Worm (Caenorhabditis elegans) whole organism, L4 larva: ENCODE measurements around the gene srt-29.

Source experiments
- D1046.2 ChIP-seq: fragments of 200-800 bp; sonication (Bioruptor generic); IDR thresholded peaks from 2 replicates; pipeline ENCODE4 v1.3.6; 2022; ENCODE audit warnings: missing genetic modification characterization, missing compliant biosample characterization
- F10B5.3 ChIP-seq: sonication (generic microtip); optimal IDR thresholded peaks from 2 replicates; lab custom pipeline; 2016; ENCODE audit warnings: mild to moderate bottlenecking, missing genetic modification characterization, missing compliant biosample characterization
- F26F4.8 ChIP-seq: fragments of 200-800 bp; sonication (Bioruptor generic); conservative IDR thresholded peaks from 2 replicates; pipeline ENCODE4 v1.3.6; 2022; ENCODE audit warnings: missing genetic modification characterization, missing compliant biosample characterization
- F37D6.2 ChIP-seq: sonication (generic microtip); optimal IDR thresholded peaks from 2 replicates; lab custom pipeline; 2016; ENCODE audit warnings: mild to moderate bottlenecking, missing genetic modification characterization, missing compliant biosample characterization
- F44E2.7 ChIP-seq: fragments of 200-800 bp; sonication (Bioruptor generic); IDR thresholded peaks from 2 replicates; pipeline ENCODE4 v2.1.2; 2022; ENCODE audit warnings: missing genetic modification characterization, missing compliant biosample characterization
- T20F7.1 ChIP-seq: fragments of 200-800 bp; sonication (Bioruptor generic); optimal IDR thresholded peaks from 2 replicates; lab custom pipeline; 2018; ENCODE audit warnings: mild to moderate bottlenecking, missing genetic modification characterization, missing compliant biosample characterization
- Y5F2A.4 ChIP-seq: fragments of 200-800 bp; sonication (Bioruptor generic); optimal IDR thresholded peaks from 2 replicates; lab custom pipeline; 2018; ENCODE audit warnings: mild to moderate bottlenecking, missing genetic modification characterization, missing compliant biosample characterization
- ZK337.2 ChIP-seq: fragments of 200-800 bp; sonication (Bioruptor generic); IDR thresholded peaks from 2 replicates; pipeline ENCODE4 v1.3.6; 2022; ENCODE audit warnings: missing genetic modification reagents, missing genetic modification characterization, missing compliant biosample characterization
- ZK546.5 ChIP-seq, 2 experiments: sonication (generic microtip); optimal IDR thresholded peaks; 2 replicates each; lab custom pipeline; 2017; ENCODE audit warnings: missing biosample characterization in 2 of 2, missing genetic modification characterization in 2 of 2
- aha-1 ChIP-seq: fragments of 150-350 bp; peaks from one replicate; lab custom pipeline; 2014; ENCODE audit warnings: missing biosample characterization, missing genetic modification characterization
- arid-1 ChIP-seq: fragments of 200-800 bp; sonication (Bioruptor generic); conservative IDR thresholded peaks from 2 replicates; pipeline ENCODE4 v1.3.6; 2022; ENCODE audit warnings: missing genetic modification reagents, missing genetic modification characterization, missing compliant biosample characterization
- ceh-28 ChIP-seq: fragments of 150-350 bp; optimal IDR thresholded peaks from 2 replicates; lab custom pipeline; 2014; ENCODE audit warnings: missing biosample characterization, missing genetic modification reagents, missing genetic modification characterization
- ceh-44 ChIP-seq: fragments of 200-800 bp; sonication (Bioruptor generic); IDR thresholded peaks from 2 replicates; pipeline ENCODE4 v1.3.6; 2022; ENCODE audit warnings: missing genetic modification reagents, missing genetic modification characterization, missing compliant biosample characterization
- ceh-62 ChIP-seq: sonication (generic microtip); optimal IDR thresholded peaks from 2 replicates; lab custom pipeline; 2017; ENCODE audit warnings: missing biosample characterization, missing genetic modification characterization
- ctbp-1 ChIP-seq: fragments of 200-800 bp; sonication (Bioruptor generic); IDR thresholded peaks from 2 replicates; pipeline ENCODE4 v1.3.6; 2022; ENCODE audit warnings: missing genetic modification reagents, missing genetic modification characterization, missing compliant biosample characterization
- daf-8 ChIP-seq: fragments of 200-800 bp; sonication (Bioruptor generic); IDR thresholded peaks from 2 replicates; pipeline ENCODE4 v1.3.6; 2022; ENCODE audit warnings: missing genetic modification characterization, missing compliant biosample characterization
- dmd-6 ChIP-seq: fragments of 200-800 bp; sonication (Bioruptor generic); IDR thresholded peaks from 2 replicates; pipeline ENCODE4 v1.3.6; 2022; ENCODE audit warnings: missing genetic modification reagents, missing genetic modification characterization, missing compliant biosample characterization
- dmd-8 ChIP-seq: fragments of 200-800 bp; sonication (Bioruptor generic); IDR thresholded peaks from 2 replicates; pipeline ENCODE4 v1.3.6; 2022; ENCODE audit warnings: missing genetic modification characterization, missing compliant biosample characterization
- dpl-1 ChIP-seq: fragments of 150-350 bp; optimal IDR thresholded peaks from 2 replicates; lab custom pipeline; 2014; ENCODE audit warnings: missing biosample characterization, missing genetic modification reagents, missing genetic modification characterization
- dve-1 ChIP-seq: sonication (generic microtip); optimal IDR thresholded peaks from 2 replicates; lab custom pipeline; 2017; ENCODE audit warnings: antibody characterized with exemption, mild to moderate bottlenecking, missing genetic modification characterization, missing compliant biosample characterization; ENCODE audit not compliant: insufficient read depth
- egl-27 ChIP-seq: sonication (generic microtip); optimal IDR thresholded peaks from 3 replicates; lab custom pipeline; 2017; ENCODE audit warnings: missing biosample characterization, missing genetic modification reagents, missing genetic modification characterization
- fkh-10 ChIP-seq: fragments of 150-350 bp; optimal IDR thresholded peaks from 2 replicates; lab custom pipeline; 2014; ENCODE audit warnings: missing biosample characterization, missing genetic modification reagents, missing genetic modification characterization
- gei-8 ChIP-seq: fragments of 200-800 bp; sonication (Bioruptor generic); optimal IDR thresholded peaks from 2 replicates; lab custom pipeline; 2018; ENCODE audit warnings: mild to moderate bottlenecking, missing genetic modification characterization, missing compliant biosample characterization
- hif-1 ChIP-seq, 2 experiments: sonication (generic microtip); optimal IDR thresholded peaks; 2 replicates each; lab custom pipeline; 2016 to 2017; ENCODE audit warnings: missing compliant biosample characterization in 2 of 2, missing genetic modification characterization in 2 of 2, missing genetic modification reagents in 2 of 2, missing genotype in 2 of 2, mild to moderate bottlenecking in 1 of 2
- hlh-11 ChIP-seq: fragments of 200-800 bp; sonication (Bioruptor generic); optimal IDR thresholded peaks from 2 replicates; lab custom pipeline; 2018; ENCODE audit warnings: mild to moderate bottlenecking, missing genetic modification characterization, missing compliant biosample characterization
- lim-7 ChIP-seq: fragments of 200-800 bp; sonication (Bioruptor generic); IDR thresholded peaks from 2 replicates; pipeline ENCODE4 v1.3.6; 2022; ENCODE audit warnings: missing genetic modification characterization, missing compliant biosample characterization
- lin-1 ChIP-seq: fragments of 200-800 bp; sonication (Bioruptor generic); IDR thresholded peaks from 2 replicates; pipeline ENCODE4 v1.3.6; 2022; ENCODE audit warnings: missing genetic modification reagents, missing genetic modification characterization, missing compliant biosample characterization
- lin-15B ChIP-seq: fragments of 150-350 bp; sonication (generic microtip); optimal IDR thresholded peaks from 3 replicates; lab custom pipeline; 2014; ENCODE audit warnings: missing biosample characterization, missing genetic modification characterization
- lsy-2 ChIP-seq, 2 experiments: fragments of 150-350 bp in 1 of 2; sonication (generic microtip) in 1 of 2; optimal IDR thresholded peaks; 2 replicates each; lab custom pipeline; 2014 to 2017; ENCODE audit warnings: missing biosample characterization in 2 of 2, missing genetic modification characterization in 2 of 2
- madf-5 ChIP-seq, 2 experiments: fragments of 200-800 bp; sonication (Bioruptor generic); IDR thresholded peaks; 2 replicates each; pipeline ENCODE4 v1.3.6; 2022; ENCODE audit warnings: missing compliant biosample characterization in 2 of 2, missing genetic modification characterization in 2 of 2
- mdl-1 ChIP-seq, 2 experiments: fragments of 150-350 bp in 1 of 2; sonication (generic microtip) in 1 of 2; optimal IDR thresholded peaks; 2 replicates each; lab custom pipeline; 2014 to 2017; ENCODE audit warnings: missing biosample characterization in 2 of 2, missing genetic modification characterization in 2 of 2
- mdt-29 ChIP-seq: fragments of 200-800 bp; sonication (Bioruptor generic); IDR thresholded peaks from 2 replicates; pipeline ENCODE4 v1.3.6; 2022; ENCODE audit warnings: missing genetic modification reagents, missing genetic modification characterization, missing compliant biosample characterization
- nhr-11 ChIP-seq: fragments of 150-350 bp; optimal IDR thresholded peaks from 2 replicates; lab custom pipeline; 2014; ENCODE audit warnings: missing biosample characterization, missing genetic modification characterization
- nhr-111 ChIP-seq: fragments of 200-800 bp; sonication (Bioruptor generic); optimal IDR thresholded peaks from 2 replicates; lab custom pipeline; 2018; ENCODE audit warnings: mild to moderate bottlenecking, missing genetic modification characterization, missing compliant biosample characterization
- nhr-237 ChIP-seq: sonication (generic microtip); optimal IDR thresholded peaks from 2 replicates; lab custom pipeline; 2017; ENCODE audit warnings: missing biosample characterization, missing genetic modification characterization
- nhr-25 ChIP-seq: sonication (generic microtip); optimal IDR thresholded peaks from 2 replicates; lab custom pipeline; 2017; ENCODE audit warnings: missing genetic modification characterization, mild to moderate bottlenecking, missing compliant biosample characterization, antibody characterized with exemption, moderate library complexity, borderline replicate concordance; ENCODE audit not compliant: insufficient read depth
- nhr-41 ChIP-seq: fragments of 200-800 bp; sonication (Bioruptor generic); IDR thresholded peaks from 2 replicates; pipeline ENCODE4 v1.3.6; 2022; ENCODE audit warnings: missing genetic modification reagents, missing genetic modification characterization, missing compliant biosample characterization
- nhr-6 ChIP-seq: fragments of 150-350 bp; optimal IDR thresholded peaks from 2 replicates; lab custom pipeline; 2014; ENCODE audit warnings: missing biosample characterization, missing genetic modification characterization
- pha-4 ChIP-seq, 2 experiments: fragments of 150-350 bp in 1 of 2; fragments of 200-800 bp in 1 of 2; sonication (Bioruptor generic) in 1 of 2; IDR thresholded peaks in 1 of 2; optimal IDR thresholded peaks in 1 of 2; 2 replicates each; pipeline versions ENCODE4 v1.3.6 to Lab custom; 2014 to 2022; ENCODE audit warnings: missing genetic modification characterization in 2 of 2, missing genetic modification reagents in 2 of 2, missing biosample characterization in 1 of 2, missing compliant biosample characterization in 1 of 2
- php-3 ChIP-seq: fragments of 200-800 bp; sonication (Bioruptor generic); IDR thresholded peaks from 2 replicates; pipeline ENCODE4 v1.3.6; 2022; ENCODE audit warnings: missing genetic modification reagents, missing genetic modification characterization, missing compliant biosample characterization
- pqm-1 ChIP-seq: sonication (generic microtip); optimal IDR thresholded peaks from 2 replicates; lab custom pipeline; 2017; ENCODE audit warnings: missing biosample characterization, missing genetic modification characterization
- rbr-2 ChIP-seq: sonication (generic microtip); optimal IDR thresholded peaks from 2 replicates; lab custom pipeline; 2016; ENCODE audit warnings: missing genotype, missing genetic modification characterization, missing compliant biosample characterization
- skn-1 ChIP-seq: fragments of 150-350 bp; optimal IDR thresholded peaks from 2 replicates; lab custom pipeline; 2014; ENCODE audit warnings: missing biosample characterization, missing genetic modification characterization
- spr-3 ChIP-seq: fragments of 200-800 bp; sonication (Bioruptor generic); optimal IDR thresholded peaks from 2 replicates; lab custom pipeline; 2018; ENCODE audit warnings: mild to moderate bottlenecking, missing genetic modification characterization, missing compliant biosample characterization
- tag-97 ChIP-seq: fragments of 200-800 bp; sonication (Bioruptor generic); IDR thresholded peaks from 2 replicates; pipeline ENCODE4 v1.3.6; 2022; ENCODE audit warnings: missing genetic modification characterization, missing compliant biosample characterization
- tra-1 ChIP-seq: fragments of 200-800 bp; sonication (Bioruptor generic); IDR thresholded peaks from 2 replicates; pipeline ENCODE4 v1.3.6; 2022; ENCODE audit warnings: missing genetic modification reagents, missing genetic modification characterization, missing compliant biosample characterization
- unc-130 ChIP-seq: sonication (generic microtip); optimal IDR thresholded peaks from 2 replicates; lab custom pipeline; 2016; ENCODE audit warnings: missing genetic modification reagents, missing genetic modification characterization, missing compliant biosample characterization
- vab-7 ChIP-seq: fragments of 200-800 bp; sonication (Bioruptor generic); IDR thresholded peaks from 2 replicates; pipeline ENCODE4 v1.3.6; 2022; ENCODE audit warnings: missing genetic modification reagents, missing genetic modification characterization, missing compliant biosample characterization
- ztf-7 ChIP-seq: fragments of 150-350 bp; optimal IDR thresholded peaks from 2 replicates; lab custom pipeline; 2014; ENCODE audit warnings: missing biosample characterization, missing genetic modification characterization

Gene srt-29

DNA sequence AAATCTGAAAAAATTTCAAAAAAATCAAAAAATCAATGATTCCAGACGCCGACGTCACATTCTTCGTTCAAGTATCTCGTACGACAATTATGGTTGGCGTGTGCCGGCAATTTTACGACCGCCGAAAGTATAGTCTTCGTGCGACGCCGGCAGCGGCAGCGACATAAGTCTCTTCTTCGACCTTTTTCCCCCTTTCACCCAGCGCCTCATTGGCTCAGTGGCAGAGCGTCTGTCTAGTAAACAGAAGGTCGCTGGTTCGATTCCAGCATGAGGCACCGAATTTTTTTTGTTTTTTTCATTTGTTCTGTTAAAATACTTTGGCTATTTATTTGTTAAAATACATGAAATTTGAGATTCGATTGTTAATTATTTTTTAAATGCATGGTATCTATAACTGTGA, 45.1 kb downstream of the srt-29 start (continued):
- TF ChIP-seq mdt-29 (GFP tag; lab: Robert Waterston, UW) = peak; percentile 34; the same call in 1 of the 2 replicates
- peak; percentile 51; the same call in 1 of the 2 replicates for TF ChIP-seq ctbp-1 (GFP tag; lab: Robert Waterston, UW)
- TF ChIP-seq ceh-44 = no peak
- no peak for TF ChIP-seq F37D6.2 (tag; lab: Kevin White, UChicago)
- peak; percentile 35 for TF ChIP-seq rbr-2 (tag; lab: Kevin White, UChicago)
- TF ChIP-seq pqm-1 (tag; lab: Kevin White, UChicago) = no peak
- TF ChIP-seq spr-3 (GFP tag; lab: Kevin White, UChicago) = no peak
- TF ChIP-seq T20F7.1 = no peak
- TF ChIP-seq F10B5.3 (tag; lab: Kevin White, UChicago) = no peak
- no peak for TF ChIP-seq nhr-11 (tag; lab: Kevin White, UChicago)
- 0 out of 2 replicates have a peak, but pooled peaks have one; percentile 39 for TF ChIP-seq D1046.2 (GFP tag; lab: Robert Waterston, UW)
- peak; percentile 55; the same call in 1 of the 2 replicates for TF ChIP-seq arid-1
- no peak for TF ChIP-seq skn-1 (tag; lab: Kevin White, UChicago)
- TF ChIP-seq fkh-10 = no peak
- TF ChIP-seq, all 104 proteins: peak for 35

DNA sequence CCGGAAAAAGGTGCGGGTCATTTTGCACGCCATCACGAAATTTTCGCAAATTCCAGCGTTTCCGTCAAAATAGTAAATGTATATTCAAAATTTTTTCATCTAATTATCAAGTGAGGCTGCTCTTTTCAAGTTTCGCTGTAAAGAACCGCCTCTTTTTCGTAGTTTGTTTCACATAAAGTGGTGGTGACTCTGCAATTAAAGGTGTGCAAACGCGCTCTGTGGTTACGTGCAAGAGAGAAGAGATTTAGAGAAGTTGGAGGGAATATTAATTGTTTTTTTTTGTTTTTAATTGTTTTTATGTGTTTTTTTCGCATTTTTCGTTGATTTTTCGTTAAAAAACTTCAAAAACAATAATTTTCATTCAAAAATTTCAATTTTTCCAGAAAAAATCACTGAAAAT, 46.3 kb downstream of the srt-29 start, which contains the start of gene W02G9.3:
Gene W02G9.3 (plus strand): TSS at position 384 of the 400 bp plus-strand sequence.
- TF ChIP-seq ztf-7 (tag; lab: Kevin White, UChicago) (no peak), unc-130 (peak; percentile 40), vab-7 (GFP tag; lab: Robert Waterston, UW) (peak; percentile 27; the same call in 1 of the 2 replicates), dpl-1 (peak; percentile 80), skn-1 (tag; lab: Kevin White, UChicago) (no peak), nhr-25 (tag; lab: Kevin White, UChicago) (no peak), gei-8 (GFP tag; lab: Kevin White, UChicago) (no peak), madf-5 (GFP tag; IDR thresholded peaks at IDR 0.05; lab: Robert Waterston, UW) (no peak), F10B5.3 (tag; lab: Kevin White, UChicago) (no peak), mdt-29 (GFP tag; lab: Robert Waterston, UW) (no peak), ZK337.2 (GFP tag; lab: Robert Waterston, UW) (0 out of 2 replicates have a peak, but pooled peaks have one; percentile 17), dve-1 (peak; percentile 83), Y5F2A.4 (GFP tag; lab: Kevin White, UChicago) (no peak), aha-1 (tag; lab: Kevin White, UChicago) (no peak), lin-1 (GFP tag; lab: Robert Waterston, UW) (no peak), nhr-6 (tag; lab: Kevin White, UChicago) (peak; percentile 22), pha-4 (GFP tag; IDR thresholded peaks at IDR 0.05; lab: Robert Waterston, UW) (no peak), pha-4 (tag; optimal IDR thresholded peaks at IDR 0.05; lab: Kevin White, UChicago) (peak; percentile 81), php-3 (GFP tag; lab: Robert Waterston, UW) (no peak), tra-1 (GFP tag; lab: Robert Waterston, UW) (no peak), tag-97 (no peak), nhr-237 (tag; lab: Kevin White, UChicago) (no peak), mdl-1 (tag; optimal IDR thresholded peaks at IDR 0.05; lab: Kevin White, UChicago) (no peak), F26F4.8 (no peak), nhr-111 (GFP tag; lab: Kevin White, UChicago) (no peak), nhr-41 (GFP tag; lab: Robert Waterston, UW) (no peak), egl-27 (tag; lab: Kevin White, UChicago) (no peak), lim-7 (no peak), hif-1 (tag; optimal IDR thresholded peaks at IDR 0.05; lab: Kevin White, UChicago) (peak in 1 of 2 experiments; percentile 71), F44E2.7 (no peak), dmd-8 (GFP tag; lab: Robert Waterston, UW) (no peak), ZK546.5 (tag; optimal IDR thresholded peaks at IDR 0.05; lab: Kevin White, UChicago) (no peak), hlh-11 (peak; percentile 3), lsy-2 (tag; optimal IDR thresholded peaks at IDR 0.05; lab: Kevin White, UChicago) (peak; percentile 10 to 91), daf-8 (no peak), ceh-44 (0 out of 2 replicates have a peak, but pooled peaks have one; percentile 11), lin-15B (no peak), ceh-62 (no peak), dmd-6 (GFP tag; lab: Robert Waterston, UW) (peak; percentile 24; the same call in 1 of the 2 replicates), ceh-28 (no peak)
